Worm (Caenorhabditis elegans) whole organism, L2 larva: ENCODE results near the gene citk-2.

Experiments
- aly-2 ChIP-seq: fragments of 150-350 bp; optimal IDR thresholded peaks from 2 replicates; lab custom pipeline; 2014; ENCODE audit warnings: missing biosample characterization, missing genetic modification characterization
- elt-3 ChIP-seq: sonication (generic microtip); optimal IDR thresholded peaks from 2 replicates; lab custom pipeline; 2017; ENCODE audit warnings: missing biosample characterization, missing genetic modification characterization
- mdl-1 ChIP-seq, 2 experiments: fragments of 150-350 bp in 1 of 2; sonication (generic microtip) in 1 of 2; optimal IDR thresholded peaks; 2 replicates each; lab custom pipeline; 2017; ENCODE audit warnings: missing biosample characterization in 2 of 2, missing genetic modification characterization in 2 of 2
- nhr-12 ChIP-seq: fragments of 150-350 bp; optimal IDR thresholded peaks from 2 replicates; lab custom pipeline; 2014; ENCODE audit warnings: missing biosample characterization, missing genetic modification characterization
- nhr-25 ChIP-seq: fragments of 150-350 bp; sonication (generic microtip); optimal IDR thresholded peaks from 3 replicates; lab custom pipeline; 2014; ENCODE audit warnings: missing biosample characterization, missing genetic modification characterization
- nhr-6 ChIP-seq: fragments of 150-350 bp; optimal IDR thresholded peaks from 2 replicates; lab custom pipeline; 2014; ENCODE audit warnings: missing biosample characterization, missing genetic modification characterization
- nhr-77 ChIP-seq: fragments of 150-350 bp; optimal IDR thresholded peaks from 2 replicates; lab custom pipeline; 2014; ENCODE audit warnings: missing biosample characterization, missing genetic modification characterization
- snpc-4 ChIP-seq: fragments of 150-350 bp; optimal IDR thresholded peaks from 2 replicates; lab custom pipeline; 2014; ENCODE audit warnings: missing biosample characterization, missing genetic modification characterization
- unc-39 ChIP-seq: fragments of 150-350 bp; optimal IDR thresholded peaks from 2 replicates; lab custom pipeline; 2014; ENCODE audit warnings: missing biosample characterization, missing genetic modification characterization
- unc-62 ChIP-seq: fragments of 150-350 bp; optimal IDR thresholded peaks from 2 replicates; lab custom pipeline; 2014; ENCODE audit warnings: missing biosample characterization, missing genetic modification reagents, missing genetic modification characterization
- ztf-11 ChIP-seq: sonication (generic microtip); optimal IDR thresholded peaks from 2 replicates; lab custom pipeline; 2017; ENCODE audit warnings: missing biosample characterization, missing genetic modification characterization
- ztf-4 ChIP-seq: fragments of 150-350 bp; optimal IDR thresholded peaks from 2 replicates; lab custom pipeline; 2014; ENCODE audit warnings: missing biosample characterization, missing genetic modification characterization

ce11 chrII:4968863-4969262 lies 30.5 kb upstream of the citk-2 start, which contains the start of gene shc-2:
- no peak for TF ChIP-seq mdl-1 (tag; optimal IDR thresholded peaks at IDR 0.05; lab: Kevin White, UChicago)
- TF ChIP-seq unc-62 (GFP tag; lab: Kevin White, UChicago): no peak
- no peak for TF ChIP-seq unc-39
- TF ChIP-seq elt-3 (tag; lab: Kevin White, UChicago): no peak
- no peak for TF ChIP-seq nhr-25 (tag; lab: Kevin White, UChicago)
- TF ChIP-seq nhr-77 (tag; lab: Kevin White, UChicago): no peak
- no peak for TF ChIP-seq ztf-4
- no peak for TF ChIP-seq nhr-6
- TF ChIP-seq nhr-12: no peak
- TF ChIP-seq ztf-11: no peak
- no peak for TF ChIP-seq snpc-4 (tag; lab: Kevin White, UChicago)
- TF ChIP-seq aly-2: no peak
